Worm (Caenorhabditis elegans) whole organism, dauer: ENCODE data around the gene glrx-21.

Experiments
- unc-62 ChIP-seq: sonication (generic microtip); optimal IDR thresholded peaks from 2 replicates; lab custom pipeline; 2017; ENCODE audit warnings: missing biosample characterization, missing genetic modification reagents, missing genetic modification characterization

Gene glrx-21

DNA sequence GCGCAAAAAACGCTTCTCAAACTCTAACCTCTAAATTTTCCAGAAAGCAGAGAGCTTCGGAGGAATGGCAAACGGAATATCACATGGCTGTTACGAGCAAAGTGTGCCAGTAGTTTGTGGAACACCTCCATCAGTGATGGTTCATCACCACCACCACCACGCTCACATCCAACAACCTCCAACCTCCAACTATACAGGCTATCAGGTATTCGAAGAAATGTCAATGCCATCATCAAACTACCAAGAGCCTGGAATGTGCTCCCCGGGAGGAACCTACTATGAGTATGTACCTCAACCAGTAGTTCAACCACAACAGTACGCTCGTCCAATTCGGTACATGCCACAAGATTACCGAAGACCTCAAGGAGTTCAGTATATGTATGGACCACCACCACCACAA lies 2.4 kb downstream of the glrx-21 start:
- TF ChIP-seq unc-62 (GFP tag; lab: Kevin White, UChicago) = no peak

DNA sequence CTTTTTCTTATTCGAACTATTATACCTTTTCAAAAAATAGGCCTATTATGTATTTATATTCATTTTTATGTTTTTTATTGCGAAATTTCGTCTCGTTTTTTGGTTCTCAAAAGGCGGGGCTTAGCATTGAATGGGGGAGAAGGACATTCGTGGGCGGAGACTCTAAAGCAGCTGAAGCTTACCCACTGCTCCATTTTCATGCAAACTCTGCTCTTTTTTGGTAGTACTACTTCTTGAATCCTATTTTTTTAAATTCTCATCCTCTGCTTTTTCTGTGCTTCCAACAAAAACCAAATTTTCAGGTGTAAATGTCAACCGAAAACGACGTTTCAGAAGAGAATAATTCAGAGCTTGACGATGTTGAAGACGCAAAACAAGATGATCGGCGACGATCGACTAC lies 4.5 kb downstream of the glrx-21 start, which contains the start of gene ZK121.2:
TSS of gene ZK121.2 (plus strand) at position 301 of the 400 bp plus-strand sequence.
- no peak for TF ChIP-seq unc-62 (GFP tag; lab: Kevin White, UChicago)

DNA sequence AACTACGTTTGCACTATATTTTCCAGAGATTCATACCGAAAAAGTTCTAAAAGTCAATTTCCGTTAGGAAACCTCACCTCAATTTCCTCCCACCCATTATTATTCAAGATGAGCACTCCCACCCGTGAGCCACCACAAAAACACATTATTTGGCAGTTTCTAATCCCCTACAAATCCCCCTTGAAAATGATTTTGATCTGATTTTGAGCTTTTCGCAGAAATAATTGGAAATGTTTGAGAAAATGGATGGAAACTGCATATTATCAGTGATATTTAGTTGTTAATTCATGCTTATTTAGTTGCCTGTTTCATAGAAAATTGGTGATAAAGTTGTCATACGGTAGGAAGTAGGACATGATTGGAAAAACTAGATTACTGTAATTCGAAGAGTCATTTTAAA lies 5.4 kb downstream of the glrx-21 start:
- no peak for TF ChIP-seq unc-62 (GFP tag; lab: Kevin White, UChicago)

DNA sequence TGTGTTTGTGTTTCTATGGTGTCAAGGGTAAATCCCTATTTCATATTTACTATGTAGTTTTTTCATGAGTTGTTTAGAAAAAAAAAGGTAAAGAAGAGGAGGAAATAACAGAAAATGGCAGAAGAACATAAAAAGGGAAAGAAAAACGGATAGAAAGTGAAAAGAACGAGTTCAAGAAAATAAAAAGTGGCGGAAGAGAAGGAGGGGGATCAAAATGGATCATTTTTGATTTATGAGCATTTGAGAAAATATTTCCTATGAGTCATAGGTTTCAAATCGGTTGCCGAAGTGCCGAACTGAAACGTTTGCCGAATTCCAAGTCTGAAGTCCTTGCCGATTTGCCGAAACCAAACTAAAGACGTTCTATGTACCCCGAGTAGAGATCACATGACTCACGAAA lies 7.1 kb downstream of the glrx-21 start:
- TF ChIP-seq unc-62 (GFP tag; lab: Kevin White, UChicago) = no peak

DNA sequence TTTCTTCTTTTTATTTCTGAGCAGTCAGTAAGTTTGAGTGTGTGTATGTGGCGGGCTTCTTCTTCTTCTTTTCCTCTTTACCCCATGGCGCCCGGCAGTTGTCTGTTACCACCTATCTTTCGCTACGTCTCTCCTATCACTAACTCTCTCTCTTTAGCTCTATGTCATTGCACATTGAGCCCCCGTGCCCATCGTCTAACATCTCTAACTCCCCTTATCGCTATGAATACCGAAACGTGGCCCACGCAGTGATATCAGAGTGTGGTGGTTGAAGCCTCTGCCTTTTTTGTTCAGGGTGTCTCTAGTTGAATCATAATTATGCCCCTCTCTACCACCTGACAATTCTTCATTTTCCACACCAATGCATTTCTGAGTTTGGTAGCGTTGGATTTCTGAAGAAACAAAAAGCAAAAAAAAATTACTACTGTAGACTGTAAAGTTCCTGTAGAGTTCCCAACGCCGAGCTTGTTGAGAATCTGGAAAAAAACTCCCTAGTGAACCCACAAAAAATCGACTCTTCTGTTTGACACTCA lies 11.3 kb downstream of the glrx-21 start:
- no peak for TF ChIP-seq unc-62 (GFP tag; lab: Kevin White, UChicago)

DNA sequence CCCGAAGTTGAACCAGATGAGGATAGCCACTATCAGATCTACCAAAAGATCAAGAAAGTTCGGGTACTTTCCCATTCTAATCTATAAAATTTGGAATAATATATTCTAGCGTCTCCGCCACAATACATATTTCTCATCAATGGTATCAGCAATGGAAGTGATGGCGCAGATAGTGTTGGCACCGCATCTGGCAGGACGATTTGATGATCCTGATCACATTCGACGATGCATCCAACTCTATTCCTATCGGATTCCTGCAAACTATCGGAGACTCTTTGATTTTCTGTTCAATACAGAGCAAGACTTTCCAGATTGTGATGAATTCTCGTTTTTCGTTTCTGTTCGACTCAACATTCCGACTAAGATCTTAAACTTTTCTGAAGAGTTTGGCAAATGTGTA lies 16.5 kb downstream of the glrx-21 start:
- TF ChIP-seq unc-62 (GFP tag; lab: Kevin White, UChicago) = no peak

DNA sequence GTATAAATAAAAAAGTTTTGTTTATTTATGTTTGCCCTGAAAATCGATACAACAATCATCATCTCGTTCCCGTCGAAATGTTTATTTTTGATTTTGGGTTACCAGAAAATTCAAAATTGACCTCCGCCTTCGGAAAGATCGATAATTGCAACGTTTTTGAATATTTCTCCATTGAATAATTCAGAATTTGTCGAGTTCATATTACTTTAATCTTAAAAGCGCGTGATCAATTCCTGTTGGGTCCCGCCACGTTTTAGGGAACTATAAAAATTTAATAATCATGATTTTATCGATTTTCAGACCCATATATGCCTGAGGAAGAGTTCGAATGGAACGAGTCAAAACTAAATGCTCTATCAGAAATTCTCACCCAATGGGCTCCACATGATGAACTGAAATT lies 19.6 kb downstream of the glrx-21 start, which contains the start of gene sorf-2:
TSS of gene sorf-2 (plus strand) at position 301 of the 400 bp plus-strand sequence.
- no peak for TF ChIP-seq unc-62 (GFP tag; lab: Kevin White, UChicago)

DNA sequence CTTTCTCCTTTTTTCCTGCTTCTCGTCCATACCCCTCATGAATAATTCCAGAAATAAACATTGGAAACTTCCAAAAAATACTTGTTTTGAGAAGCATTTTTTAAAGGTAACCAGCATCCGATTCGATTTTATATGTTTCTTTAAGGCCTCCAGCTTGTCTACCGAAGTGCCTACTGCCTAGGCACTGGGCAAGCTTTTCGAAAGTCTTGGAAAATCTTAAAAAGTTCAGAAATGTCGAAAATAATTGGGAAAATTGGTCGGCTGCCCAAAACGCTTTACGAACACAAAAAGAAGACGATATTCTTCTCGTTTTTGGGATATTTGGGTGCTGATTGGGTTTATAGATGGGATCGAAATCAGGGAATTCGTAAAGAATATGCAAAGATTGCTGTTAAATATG lies 24.3 kb downstream of the glrx-21 start, which contains the start of gene F52C9.3:
TSS of gene F52C9.3 (plus strand) at position 225 of the 400 bp plus-strand sequence.
- no peak for TF ChIP-seq unc-62 (GFP tag; lab: Kevin White, UChicago)

DNA sequence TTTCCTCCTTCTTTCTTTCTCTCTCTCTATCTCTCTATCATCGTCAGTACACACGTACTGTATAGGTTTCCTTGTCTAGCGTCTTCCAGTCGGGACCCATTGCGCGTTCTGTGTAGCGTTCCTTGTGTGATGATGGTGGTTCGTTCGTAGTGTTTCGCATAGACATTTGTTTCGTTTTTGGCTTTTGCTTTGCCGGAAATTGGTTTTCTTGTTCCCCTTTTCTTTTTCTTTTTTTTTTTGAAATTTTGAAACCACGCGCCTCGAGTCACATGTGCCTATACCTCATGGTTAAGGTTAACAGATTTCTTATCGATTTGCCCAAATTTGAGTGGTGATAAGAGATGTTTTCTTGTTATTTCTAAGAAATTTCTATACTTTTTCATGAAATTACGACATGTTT lies 27.3 kb downstream of the glrx-21 start:
- no peak for TF ChIP-seq unc-62 (GFP tag; lab: Kevin White, UChicago)

DNA sequence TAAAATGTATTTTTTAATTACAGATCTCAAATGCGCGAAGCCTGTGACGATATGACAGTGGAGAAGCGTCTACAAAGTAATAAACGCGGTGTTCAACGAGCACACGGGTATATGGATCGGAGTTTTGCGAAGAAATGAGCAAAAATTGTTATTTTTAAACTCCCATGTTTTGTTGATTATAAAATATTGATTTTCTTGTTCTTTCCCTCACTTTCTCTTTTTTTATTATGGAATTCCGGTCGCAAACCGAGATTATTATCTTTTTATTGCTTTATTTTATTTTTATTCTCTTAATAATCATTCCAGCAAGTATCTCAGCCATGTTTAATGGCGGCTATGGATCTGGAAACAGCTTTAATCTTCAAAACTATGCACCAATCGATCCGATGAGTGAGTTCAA lies 35.0 kb downstream of the glrx-21 start, which contains the start of gene pqe-1:
TSS of gene pqe-1 (plus strand) at position 301 of the 400 bp plus-strand sequence.
- TF ChIP-seq unc-62 (GFP tag; lab: Kevin White, UChicago) = no peak

DNA sequence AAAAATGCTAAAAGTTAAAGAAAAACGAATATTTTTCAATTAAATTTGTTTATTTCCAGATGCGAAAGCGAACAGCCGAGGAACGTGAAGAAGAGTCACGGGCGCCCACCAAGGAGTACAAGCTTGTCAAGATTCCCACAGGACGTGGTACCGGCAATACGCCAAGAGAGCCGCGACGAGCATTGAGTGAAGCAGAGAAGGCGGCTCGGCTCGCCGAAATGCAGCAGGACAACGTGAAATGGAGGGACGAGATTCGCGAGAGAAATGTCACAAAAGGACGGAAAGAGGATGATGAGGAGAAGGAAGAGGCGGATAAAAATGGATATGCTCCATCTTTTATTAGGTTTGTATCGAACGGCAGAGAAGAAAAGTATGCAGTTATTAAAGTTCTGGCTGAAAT lies 35.5 kb downstream of the glrx-21 start:
- no peak for TF ChIP-seq unc-62 (GFP tag; lab: Kevin White, UChicago)

DNA sequence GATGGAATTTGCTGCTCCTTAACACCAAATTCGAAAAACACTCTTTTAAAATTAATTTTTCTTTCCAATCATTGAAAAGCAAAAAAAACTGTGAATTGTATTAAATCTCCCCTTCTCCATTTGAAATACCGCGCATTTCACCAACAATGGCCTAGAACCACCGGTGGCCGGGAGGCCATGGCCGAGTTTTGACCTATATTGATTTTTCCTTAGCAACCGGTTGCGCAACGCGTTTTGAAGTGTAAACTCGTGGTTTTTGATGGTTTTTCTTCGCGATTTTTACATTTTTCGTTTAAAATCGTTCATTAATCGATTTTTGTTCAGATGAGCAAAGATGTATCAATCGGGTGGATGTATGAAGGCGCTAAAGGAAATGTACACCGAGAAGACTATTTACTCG lies 37.6 kb downstream of the glrx-21 start, which contains the start of gene mog-3:
TSS of gene mog-3 (plus strand) at position 319 of the 400 bp plus-strand sequence.
- no peak for TF ChIP-seq unc-62 (GFP tag; lab: Kevin White, UChicago)

DNA sequence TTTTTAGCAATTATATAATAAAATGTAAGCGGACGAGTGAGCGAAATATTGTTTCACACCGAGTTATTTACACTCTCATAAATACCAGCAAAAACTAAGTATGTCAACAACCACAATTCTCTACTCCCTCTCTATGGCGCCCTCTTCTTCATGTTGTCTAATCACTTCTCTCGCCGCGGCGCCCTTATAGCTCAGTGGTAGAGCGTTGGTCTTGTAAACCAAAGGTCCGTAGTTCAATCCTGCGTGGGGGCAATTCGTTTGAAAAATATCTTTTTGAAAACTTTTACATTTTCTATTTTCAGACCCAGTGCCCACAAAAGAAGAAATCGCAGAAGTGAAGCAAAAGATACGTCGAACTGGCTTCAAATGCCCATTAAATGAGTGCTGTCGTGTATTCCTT lies 40.2 kb downstream of the glrx-21 start:
- TF ChIP-seq unc-62 (GFP tag; lab: Kevin White, UChicago) = no peak

DNA sequence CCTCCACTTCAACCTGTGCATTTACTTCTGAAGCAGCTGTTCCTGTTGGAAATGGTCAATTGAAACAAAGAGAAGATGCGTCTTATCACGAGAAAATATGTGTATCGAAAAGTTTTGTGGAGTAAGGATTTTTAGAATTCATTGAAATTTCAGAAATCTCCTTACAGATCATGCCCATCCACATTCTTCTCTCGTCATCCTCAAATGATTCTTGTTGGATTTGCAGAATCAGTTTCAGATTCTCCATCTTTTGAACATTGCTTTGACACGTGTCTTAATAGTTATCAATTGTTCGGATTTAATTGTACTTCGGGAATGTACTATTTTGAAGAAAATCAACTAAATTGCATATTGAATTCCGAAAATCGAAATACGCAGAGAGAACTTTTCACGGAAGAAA lies 41.9 kb downstream of the glrx-21 start:
- TF ChIP-seq unc-62 (GFP tag; lab: Kevin White, UChicago) = no peak

DNA sequence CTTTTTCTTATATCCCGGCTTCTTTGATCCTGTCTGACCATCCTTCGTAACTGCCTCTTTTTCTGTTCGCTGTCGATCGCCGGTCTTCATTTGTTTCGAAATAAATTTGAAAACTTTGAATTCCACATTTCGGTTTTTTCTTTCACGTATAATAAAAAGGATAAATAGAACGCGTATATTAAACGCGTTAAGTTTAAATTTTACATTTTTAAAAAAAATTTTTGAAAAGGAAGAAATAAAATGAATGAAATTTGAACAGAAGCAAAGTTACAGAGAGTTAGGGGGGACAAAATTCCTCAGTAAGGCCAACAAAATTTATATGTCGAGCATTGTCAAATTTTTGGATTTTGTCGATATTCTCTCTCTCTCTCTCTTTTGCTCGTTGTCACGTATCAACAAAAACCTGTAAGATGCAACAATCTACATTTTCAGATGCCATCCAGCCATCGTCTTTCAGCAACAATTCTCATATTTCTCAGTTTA lies 44.1 kb downstream of the glrx-21 start, which contains the start of the genes T15B12.2 and F52C9.5:
TSS of gene T15B12.2 (minus strand) at position 101 of the 483 bp plus-strand sequence.
TSS of gene F52C9.5 (plus strand) at position 433 of the 483 bp plus-strand sequence.
- TF ChIP-seq unc-62 (GFP tag; lab: Kevin White, UChicago) = no peak
